Fruit fly (Drosophila melanogaster): ENCODE measurements around the gene CG34281.

- TF ChIP-seq psq (optimal IDR thresholded peaks at IDR 0.05): no peak
- no peak for TF ChIP-seq insv (optimal IDR thresholded peaks at IDR 0.05)
- no peak for TF ChIP-seq h (optimal IDR thresholded peaks at IDR 0.05)
- TF ChIP-seq Sin3A (optimal IDR thresholded peaks at IDR 0.05): no peak
- TF ChIP-seq Myc (optimal IDR thresholded peaks at IDR 0.05): no peak
- TF ChIP-seq ttk (optimal IDR thresholded peaks at IDR 0.05): no peak
Observed at dm6 chr3R:17616541-17616940, 3.9 kb downstream of the CG34281 start.

Data from Kc167 (cell line).